Fruit fly (Drosophila melanogaster) whole organism, prepupa: Measurements from ENCODE around the gene Nlg4.

ENCODE experiments used
- Blimp-1 ChIP-seq: fragments of 200-800 bp; sonication (Bioruptor generic); optimal IDR thresholded peaks from 3 replicates; lab custom pipeline; 2017; ENCODE audit warnings: missing biosample characterization, missing genetic modification characterization, mild to moderate bottlenecking, moderate library complexity, missing genetic modification reagents
- CG10631 ChIP-seq: fragments of 200-800 bp; sonication (Bioruptor generic); optimal IDR thresholded peaks from 2 replicates; lab custom pipeline; 2016; ENCODE audit warnings: missing biosample characterization, missing genetic modification characterization
- CG10669 ChIP-seq: fragments of 200-800 bp; sonication (Bioruptor generic); optimal IDR thresholded peaks from 3 replicates; lab custom pipeline; 2018; ENCODE audit warnings: missing biosample characterization, mild to moderate bottlenecking, missing genetic modification characterization, moderate library complexity
- CG11294 ChIP-seq: fragments of 200-800 bp; sonication (Bioruptor generic); IDR thresholded peaks from 2 replicates; pipeline ENCODE4 v1.3.6; 2022; ENCODE audit warnings: missing biosample characterization, missing genetic modification characterization
- CG11762 ChIP-seq: fragments of 200-800 bp; sonication (Bioruptor generic); optimal IDR thresholded peaks from 3 replicates; lab custom pipeline; 2016; ENCODE audit warnings: missing biosample characterization, missing genetic modification characterization; ENCODE audit not compliant: insufficient read depth
- CG1621 ChIP-seq: fragments of 200-800 bp; sonication (Bioruptor generic); optimal IDR thresholded peaks from 3 replicates; lab custom pipeline; 2018; ENCODE audit warnings: missing biosample characterization, mild to moderate bottlenecking, missing genetic modification characterization
- CG16779 ChIP-seq: fragments of 200-800 bp; sonication (Bioruptor generic); optimal IDR thresholded peaks from 3 replicates; lab custom pipeline; 2017; ENCODE audit warnings: missing biosample characterization, mild to moderate bottlenecking, missing genetic modification characterization
- CG3032 ChIP-seq: fragments of 200-800 bp; optimal IDR thresholded peaks from 2 replicates; lab custom pipeline; 2019; ENCODE audit warnings: missing biosample characterization, mild to moderate bottlenecking, missing genetic modification characterization, moderate library complexity
- CG31627 ChIP-seq: fragments of 200-800 bp; sonication (Bioruptor generic); optimal IDR thresholded peaks from 3 replicates; lab custom pipeline; 2016; ENCODE audit warnings: missing biosample characterization, missing genetic modification characterization
- CG34406 ChIP-seq: fragments of 200-800 bp; sonication (Bioruptor generic); optimal IDR thresholded peaks from 3 replicates; lab custom pipeline; 2016; ENCODE audit warnings: missing biosample characterization, missing genetic modification characterization
- CG4318 ChIP-seq: fragments of 200-800 bp; sonication (Bioruptor generic); optimal IDR thresholded peaks from 3 replicates; lab custom pipeline; 2017; ENCODE audit warnings: missing biosample characterization, mild to moderate bottlenecking, missing genetic modification characterization
- CG6163 ChIP-seq: fragments of 200-800 bp; sonication (Bioruptor generic); IDR thresholded peaks from 3 replicates; pipeline ENCODE4 v1.3.6; 2022; ENCODE audit warnings: missing biosample characterization, missing genetic modification characterization
- CG6276 ChIP-seq: fragments of 200-800 bp; sonication (Bioruptor generic); optimal IDR thresholded peaks from 2 replicates; lab custom pipeline; 2017; ENCODE audit warnings: missing biosample characterization, mild to moderate bottlenecking, missing genetic modification characterization
- CG6792 ChIP-seq: fragments of 200-800 bp; sonication (Bioruptor generic); optimal IDR thresholded peaks from 3 replicates; lab custom pipeline; 2016; ENCODE audit warnings: missing biosample characterization, missing genetic modification characterization
- CG6808 ChIP-seq: fragments of 200-800 bp; sonication (Bioruptor generic); optimal IDR thresholded peaks from 3 replicates; lab custom pipeline; 2017; ENCODE audit warnings: missing biosample characterization, missing genetic modification characterization, mild to moderate bottlenecking, moderate library complexity, missing genetic modification reagents
- CG6854 ChIP-seq: fragments of 200-800 bp; sonication (Bioruptor generic); optimal IDR thresholded peaks from 2 replicates; lab custom pipeline; 2017; ENCODE audit warnings: missing biosample characterization, mild to moderate bottlenecking, missing genetic modification characterization
- CG7368 ChIP-seq: fragments of 200-800 bp; sonication (Bioruptor generic); optimal IDR thresholded peaks from 3 replicates; lab custom pipeline; 2016; ENCODE audit warnings: missing biosample characterization, missing genetic modification characterization
- CG8119 ChIP-seq: fragments of 200-800 bp; sonication (Bioruptor generic); IDR thresholded peaks from 3 replicates; pipeline ENCODE4 v1.3.6; 2022; ENCODE audit warnings: missing biosample characterization, missing genetic modification characterization
- CG8319 ChIP-seq: fragments of 200-800 bp; sonication (Bioruptor generic); optimal IDR thresholded peaks from 3 replicates; lab custom pipeline; 2016; ENCODE audit warnings: missing biosample characterization, missing genetic modification characterization
- CG9139 ChIP-seq: fragments of 200-800 bp; sonication (Bioruptor generic); optimal IDR thresholded peaks from 3 replicates; lab custom pipeline; 2017; ENCODE audit warnings: missing biosample characterization, mild to moderate bottlenecking, missing genetic modification characterization
- Eip75B ChIP-seq: fragments of 200-800 bp; sonication (Bioruptor generic); optimal IDR thresholded peaks from 3 replicates; lab custom pipeline; 2016; ENCODE audit warnings: missing biosample characterization, missing genetic modification characterization
- Eip78C ChIP-seq: fragments of 200-800 bp; sonication (Bioruptor generic); peaks from one replicate; lab custom pipeline; 2016; ENCODE audit warnings: missing biosample characterization, missing genetic modification characterization
- Eip93F ChIP-seq: fragments of 200-800 bp; sonication (Bioruptor generic); optimal IDR thresholded peaks from 2 replicates; lab custom pipeline; 2016; ENCODE audit warnings: missing biosample characterization, mild to moderate bottlenecking, missing genetic modification characterization
- Ets21C ChIP-seq: fragments of 200-800 bp; sonication (Bioruptor generic); optimal IDR thresholded peaks from 3 replicates; lab custom pipeline; 2016; ENCODE audit warnings: missing biosample characterization, missing genetic modification characterization
- Ets96B ChIP-seq: fragments of 200-800 bp; optimal IDR thresholded peaks from 2 replicates; lab custom pipeline; 2019; ENCODE audit warnings: missing biosample characterization, mild to moderate bottlenecking, missing genetic modification characterization, moderate library complexity
- Gug ChIP-seq: fragments of 200-800 bp; sonication (Bioruptor generic); IDR thresholded peaks from 2 replicates; pipeline ENCODE4 v1.3.6; 2022; ENCODE audit warnings: missing biosample characterization, missing genetic modification characterization
- Hr39 ChIP-seq: fragments of 200-800 bp; sonication (Bioruptor generic); optimal IDR thresholded peaks from 2 replicates; lab custom pipeline; 2016; ENCODE audit warnings: missing biosample characterization, missing genetic modification characterization
- Hr4 ChIP-seq: fragments of 200-800 bp; sonication (Bioruptor generic); optimal IDR thresholded peaks from 3 replicates; lab custom pipeline; 2016; ENCODE audit warnings: missing biosample characterization, missing genetic modification characterization
- Lpt ChIP-seq: fragments of 200-800 bp; sonication (Bioruptor generic); optimal IDR thresholded peaks from 3 replicates; lab custom pipeline; 2016; ENCODE audit warnings: missing biosample characterization, missing genetic modification characterization
- Met ChIP-seq: fragments of 200-800 bp; sonication (Bioruptor generic); optimal IDR thresholded peaks from 3 replicates; lab custom pipeline; 2016; ENCODE audit warnings: missing biosample characterization, missing genetic modification characterization
- Smox ChIP-seq: fragments of 200-800 bp; sonication (Bioruptor generic); optimal IDR thresholded peaks from 3 replicates; lab custom pipeline; 2016; ENCODE audit warnings: missing biosample characterization, missing genetic modification characterization
- Sox14 ChIP-seq: fragments of 200-800 bp; sonication (Bioruptor generic); optimal IDR thresholded peaks from 3 replicates; lab custom pipeline; 2016; ENCODE audit warnings: missing biosample characterization, missing genetic modification characterization
- Sox15 ChIP-seq: fragments of 200-800 bp; sonication (Bioruptor generic); optimal IDR thresholded peaks from 3 replicates; lab custom pipeline; 2016; ENCODE audit warnings: missing biosample characterization, missing genetic modification characterization
- achi ChIP-seq: fragments of 200-800 bp; sonication (Bioruptor generic); optimal IDR thresholded peaks from 3 replicates; lab custom pipeline; 2016; ENCODE audit warnings: missing biosample characterization, missing genetic modification characterization
- acj6 ChIP-seq: fragments of 200-800 bp; sonication (Bioruptor generic); optimal IDR thresholded peaks from 3 replicates; lab custom pipeline; 2016; ENCODE audit warnings: missing biosample characterization, missing genetic modification characterization
- dac ChIP-seq: fragments of 200-800 bp; sonication (Bioruptor generic); optimal IDR thresholded peaks from 2 replicates; lab custom pipeline; 2017; ENCODE audit warnings: missing biosample characterization, mild to moderate bottlenecking, missing genetic modification characterization
- dsx ChIP-seq: fragments of 200-800 bp; optimal IDR thresholded peaks from 3 replicates; lab custom pipeline; 2019; ENCODE audit warnings: missing biosample characterization, mild to moderate bottlenecking, missing genetic modification characterization, moderate library complexity; ENCODE audit not compliant: poor library complexity, severe bottlenecking
- eg ChIP-seq: fragments of 200-800 bp; sonication (Bioruptor generic); IDR thresholded peaks from 3 replicates; pipeline ENCODE4 v1.3.6; 2022; ENCODE audit warnings: missing biosample characterization, missing genetic modification characterization
- fd59A ChIP-seq: fragments of 200-800 bp; sonication (Bioruptor generic); optimal IDR thresholded peaks from 2 replicates; lab custom pipeline; 2017; ENCODE audit warnings: missing biosample characterization, mild to moderate bottlenecking, missing genetic modification characterization, missing genetic modification reagents
- lz ChIP-seq: fragments of 200-800 bp; sonication (Bioruptor generic); optimal IDR thresholded peaks from 3 replicates; lab custom pipeline; 2016; ENCODE audit warnings: missing biosample characterization, missing genetic modification characterization
- net ChIP-seq: fragments of 200-800 bp; sonication (Bioruptor generic); optimal IDR thresholded peaks from 3 replicates; lab custom pipeline; 2016; ENCODE audit warnings: missing biosample characterization, missing genetic modification characterization
- pdm3 ChIP-seq: fragments of 200-800 bp; sonication (Bioruptor generic); optimal IDR thresholded peaks from 3 replicates; lab custom pipeline; 2016; ENCODE audit warnings: missing biosample characterization, missing genetic modification characterization
- salr ChIP-seq, 2 experiments: fragments of 200-800 bp; sonication (Bioruptor generic); optimal IDR thresholded peaks; 3 replicates each; lab custom pipeline; 2016 to 2018; ENCODE audit warnings: missing biosample characterization in 2 of 2, missing genetic modification characterization in 2 of 2, mild to moderate bottlenecking in 1 of 2
- spab ChIP-seq: fragments of 200-800 bp; sonication (Bioruptor generic); optimal IDR thresholded peaks from 2 replicates; lab custom pipeline; 2017; ENCODE audit warnings: missing biosample characterization, mild to moderate bottlenecking, missing genetic modification characterization, missing genetic modification reagents
- ss ChIP-seq, 2 experiments: fragments of 200-800 bp; sonication (Bioruptor generic); optimal IDR thresholded peaks; 2 replicates in 1 of 2; 3 replicates in 1 of 2; lab custom pipeline; 2017 to 2018; ENCODE audit warnings: mild to moderate bottlenecking in 2 of 2, missing biosample characterization in 2 of 2, missing genetic modification characterization in 2 of 2, moderate library complexity in 1 of 2
- vri ChIP-seq: fragments of 200-800 bp; sonication (Bioruptor generic); optimal IDR thresholded peaks from 3 replicates; lab custom pipeline; 2016; ENCODE audit warnings: missing biosample characterization, mild to moderate bottlenecking, missing genetic modification characterization

The Nlg4 gene

DNA sequence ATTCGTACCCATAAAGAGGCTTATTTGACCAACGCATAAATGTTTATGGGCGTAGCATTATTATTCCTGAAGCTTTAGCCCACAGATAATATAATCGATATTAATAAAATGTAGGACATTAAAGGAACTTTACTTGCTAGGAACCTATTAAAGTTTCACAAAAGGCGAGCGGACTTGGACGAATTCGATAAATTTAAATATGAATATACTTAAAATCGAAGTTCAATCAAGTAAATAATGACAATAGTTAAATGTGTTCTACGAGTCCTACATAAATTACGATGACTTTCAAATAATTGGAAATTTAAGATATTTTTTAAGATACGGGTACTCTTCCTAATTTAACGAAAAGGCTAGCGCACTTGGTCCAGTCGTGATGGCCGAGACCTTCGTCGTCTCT, 87.0 kb downstream of the Nlg4 start (continued):
- no peak for TF ChIP-seq Hr4 (GFP tag; lab: Kevin White, UChicago)
- no peak for TF ChIP-seq fd59A (GFP tag; lab: Kevin White, UChicago)
- no peak for TF ChIP-seq dac
- no peak for TF ChIP-seq CG4318 (GFP tag; lab: Kevin White, UChicago)
- no peak for TF ChIP-seq CG1621 (tag; lab: Kevin White, UChicago)
- no peak for TF ChIP-seq CG34406
- peak; percentile 3 for TF ChIP-seq Smox (GFP tag; lab: Kevin White, UChicago)

DNA sequence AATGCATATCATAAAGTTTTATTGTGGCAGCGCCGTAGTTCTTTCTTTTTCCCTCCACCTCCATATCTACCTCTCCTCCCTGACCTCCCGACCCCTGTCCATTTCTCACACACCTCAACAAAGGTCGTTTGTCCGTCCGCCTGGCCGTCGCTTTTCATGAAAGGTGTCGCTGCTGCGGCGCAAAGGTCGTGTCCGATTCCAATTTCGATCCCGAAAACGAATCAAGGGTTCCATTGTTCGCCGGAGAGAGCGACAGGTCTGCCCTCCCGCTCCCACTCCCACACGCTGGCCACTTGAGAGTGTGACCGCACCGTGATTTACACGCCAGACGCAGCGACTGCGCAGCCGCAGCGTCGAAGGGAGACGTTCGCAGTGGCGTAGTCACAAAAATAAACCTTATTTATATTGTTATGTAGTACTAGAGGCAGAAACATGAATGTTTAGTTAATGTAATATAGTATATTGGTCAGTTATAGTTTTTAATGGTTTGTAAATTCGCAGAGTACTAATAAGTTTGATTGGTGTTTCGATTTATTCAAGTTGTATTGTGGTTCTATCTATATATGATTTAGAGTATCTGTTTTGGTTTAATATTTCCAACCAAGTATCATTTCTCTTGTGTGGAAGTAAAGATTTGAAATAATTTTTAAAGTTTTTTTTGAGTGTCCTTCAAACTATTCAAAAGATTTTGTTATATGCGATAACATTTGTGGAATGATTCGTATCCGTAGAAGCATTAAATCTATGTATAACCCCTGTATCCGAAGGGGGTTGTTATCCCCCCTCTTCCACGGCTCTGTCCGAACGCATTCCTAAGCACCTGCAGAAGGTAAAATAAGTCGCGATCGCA, 87.6 kb downstream of the Nlg4 start:
- peak; percentile 84 for TF ChIP-seq Hr39 (GFP tag; lab: Kevin White, UChicago)
- no peak for TF ChIP-seq CG11294
- peak; percentile 91 for TF ChIP-seq CG10631 (GFP tag; lab: Kevin White, UChicago)
- peak; percentile 86 for TF ChIP-seq CG31627 (GFP tag; lab: Kevin White, UChicago)
- peak; percentile 88 for TF ChIP-seq lz
- TF ChIP-seq Met (GFP tag; lab: Kevin White, UChicago) = no peak
- TF ChIP-seq dsx (GFP tag; lab: Kevin White, UChicago) = peak; percentile 78
- peak; percentile 82 for TF ChIP-seq achi (GFP tag; lab: Kevin White, UChicago)
- TF ChIP-seq ss (GFP tag; optimal IDR thresholded peaks at IDR 0.05; lab: Kevin White, UChicago) = peak; percentile 75 to 84
- peak; percentile 83 for TF ChIP-seq CG10669 (GFP tag; lab: Kevin White, UChicago)
- peak; percentile 86 for TF ChIP-seq Sox14 (GFP tag; lab: Kevin White, UChicago)
- peak; percentile 59 to 86 for TF ChIP-seq salr (GFP tag; optimal IDR thresholded peaks at IDR 0.05; lab: Kevin White, UChicago)
- TF ChIP-seq CG6163 = peak; percentile 54; the same call in 1 of the 3 replicates
- peak; percentile 86 for TF ChIP-seq CG3032 (tag; lab: Kevin White, UChicago)
- TF ChIP-seq CG6854 (GFP tag; lab: Kevin White, UChicago) = no peak
- TF ChIP-seq Sox15 (GFP tag; lab: Kevin White, UChicago) = peak; percentile 82
- TF ChIP-seq Gug (GFP tag; lab: Robert Waterston, UW) = no peak
- peak; percentile 81 for TF ChIP-seq CG34406
- TF ChIP-seq Lpt (GFP tag; lab: Kevin White, UChicago) = no peak
- TF ChIP-seq acj6 (GFP tag; lab: Kevin White, UChicago) = peak; percentile 80
- peak; percentile 69 for TF ChIP-seq CG11762 (GFP tag; lab: Kevin White, UChicago)
- peak; percentile 92 for TF ChIP-seq fd59A (GFP tag; lab: Kevin White, UChicago)
- peak; percentile 90 for TF ChIP-seq CG6808
- TF ChIP-seq CG1621 (tag; lab: Kevin White, UChicago) = peak; percentile 42
- TF ChIP-seq Ets21C (GFP tag; lab: Kevin White, UChicago) = peak; percentile 81
- TF ChIP-seq CG6276 (GFP tag; lab: Kevin White, UChicago) = no peak
- TF ChIP-seq Eip78C (GFP tag; lab: Kevin White, UChicago) = peak; percentile 96
- no peak for TF ChIP-seq CG8119 (GFP tag; lab: Robert Waterston, UW)
- TF ChIP-seq eg (GFP tag; lab: Robert Waterston, UW) = no peak
- TF ChIP-seq Eip75B (GFP tag; lab: Kevin White, UChicago) = peak; percentile 90
- no peak for TF ChIP-seq vri (GFP tag; lab: Kevin White, UChicago)
- peak; percentile 82 for TF ChIP-seq Smox (GFP tag; lab: Kevin White, UChicago)
- TF ChIP-seq net (GFP tag; lab: Kevin White, UChicago) = peak; percentile 71
- peak; percentile 8 for TF ChIP-seq CG16779 (tag; lab: Kevin White, UChicago)
- peak; percentile 19 for TF ChIP-seq CG4318 (GFP tag; lab: Kevin White, UChicago)
- TF ChIP-seq Ets96B (tag; lab: Kevin White, UChicago) = peak; percentile 83
- TF ChIP-seq Hr4 (GFP tag; lab: Kevin White, UChicago) = no peak
- peak; percentile 83 for TF ChIP-seq CG6792 (GFP tag; lab: Kevin White, UChicago)
- peak; percentile 87 for TF ChIP-seq spab (GFP tag; lab: Kevin White, UChicago)
- TF ChIP-seq dac = no peak
- TF ChIP-seq Eip93F (GFP tag; lab: Kevin White, UChicago) = no peak
- TF ChIP-seq Blimp-1 = peak; percentile 48
- no peak for TF ChIP-seq CG7368 (GFP tag; lab: Kevin White, UChicago)
- peak; percentile 42 for TF ChIP-seq CG9139 (GFP tag; lab: Kevin White, UChicago)
- TF ChIP-seq CG8319 (GFP tag; lab: Kevin White, UChicago) = no peak
- TF ChIP-seq pdm3 (GFP tag; lab: Kevin White, UChicago) = no peak
